Worm (Caenorhabditis elegans) whole organism, L2 larva: ENCODE measurements around the gene let-721.

Experiments
- F13H6.1 ChIP-seq: sonication (generic microtip); optimal IDR thresholded peaks from 2 replicates; lab custom pipeline; 2016; ENCODE audit warnings: missing genetic modification characterization, missing compliant biosample characterization
- R02D3.7 ChIP-seq: fragments of 150-350 bp; optimal IDR thresholded peaks from 2 replicates; lab custom pipeline; 2014; ENCODE audit warnings: missing biosample characterization, missing genetic modification characterization
- ZK546.5 ChIP-seq: sonication (generic microtip); optimal IDR thresholded peaks from 2 replicates; lab custom pipeline; 2017; ENCODE audit warnings: missing biosample characterization, missing genetic modification characterization
- alr-1 ChIP-seq: fragments of 150-350 bp; optimal IDR thresholded peaks from 2 replicates; lab custom pipeline; 2014; ENCODE audit warnings: missing biosample characterization, missing genetic modification characterization
- aly-2 ChIP-seq: fragments of 150-350 bp; optimal IDR thresholded peaks from 2 replicates; lab custom pipeline; 2014; ENCODE audit warnings: missing biosample characterization, missing genetic modification characterization
- ama-1 ChIP-seq: fragments of 150-350 bp; optimal IDR thresholded peaks from 2 replicates; lab custom pipeline; 2018; ENCODE audit warnings: inconsistent platforms
- blmp-1 ChIP-seq: sonication (generic microtip); optimal IDR thresholded peaks from 2 replicates; lab custom pipeline; 2017; ENCODE audit warnings: missing genetic modification characterization, mild to moderate bottlenecking, missing compliant biosample characterization, antibody characterized with exemption, moderate library complexity; ENCODE audit not compliant: insufficient read depth
- ceh-16 ChIP-seq: fragments of 150-350 bp; optimal IDR thresholded peaks from 2 replicates; lab custom pipeline; 2014; ENCODE audit warnings: missing biosample characterization, missing genetic modification characterization
- ceh-82 ChIP-seq: fragments of 150-350 bp; optimal IDR thresholded peaks from 2 replicates; lab custom pipeline; 2014; ENCODE audit warnings: missing biosample characterization, missing genetic modification characterization
- crh-2 ChIP-seq: sonication (generic microtip); optimal IDR thresholded peaks from 2 replicates; lab custom pipeline; 2017; ENCODE audit warnings: missing biosample characterization, missing genetic modification characterization
- egl-27 ChIP-seq: sonication (generic microtip); optimal IDR thresholded peaks from 3 replicates; lab custom pipeline; 2017; ENCODE audit warnings: missing biosample characterization, missing genetic modification reagents, missing genetic modification characterization
- fos-1 ChIP-seq: fragments of 150-350 bp; optimal IDR thresholded peaks from 2 replicates; lab custom pipeline; 2014; ENCODE audit warnings: missing biosample characterization, missing genetic modification characterization
- gmeb-1 ChIP-seq: fragments of 150-350 bp; optimal IDR thresholded peaks from 2 replicates; lab custom pipeline; 2014; ENCODE audit warnings: missing biosample characterization, missing genetic modification characterization
- lin-11 ChIP-seq: fragments of 150-350 bp; sonication (generic microtip); optimal IDR thresholded peaks from 2 replicates; lab custom pipeline; 2014; ENCODE audit warnings: missing biosample characterization, missing genetic modification characterization, inconsistent platforms, mixed read lengths
- lin-13 ChIP-seq: fragments of 150-350 bp; optimal IDR thresholded peaks from 2 replicates; lab custom pipeline; 2014; ENCODE audit warnings: missing biosample characterization, missing genetic modification reagents, missing genetic modification characterization
- lin-39 ChIP-seq: fragments of 150-350 bp; optimal IDR thresholded peaks from 2 replicates; lab custom pipeline; 2014; ENCODE audit warnings: missing biosample characterization, missing genetic modification reagents, missing genetic modification characterization
- lsy-2 ChIP-seq, 2 experiments: fragments of 150-350 bp in 1 of 2; sonication (generic microtip) in 1 of 2; optimal IDR thresholded peaks; 2 replicates each; lab custom pipeline; 2014 to 2017; ENCODE audit warnings: missing biosample characterization in 2 of 2, missing genetic modification characterization in 2 of 2
- mab-5 ChIP-seq: fragments of 150-350 bp; optimal IDR thresholded peaks from 2 replicates; lab custom pipeline; 2014; ENCODE audit warnings: missing biosample characterization, missing genetic modification characterization
- mbf-1 ChIP-seq: sonication (generic microtip); optimal IDR thresholded peaks from 2 replicates; lab custom pipeline; 2017; ENCODE audit warnings: missing biosample characterization, missing genetic modification characterization
- mdl-1 ChIP-seq, 2 experiments: fragments of 150-350 bp in 1 of 2; sonication (generic microtip) in 1 of 2; optimal IDR thresholded peaks; 2 replicates each; lab custom pipeline; 2017; ENCODE audit warnings: missing biosample characterization in 2 of 2, missing genetic modification characterization in 2 of 2
- nhr-10 ChIP-seq: sonication (generic microtip); optimal IDR thresholded peaks from 2 replicates; lab custom pipeline; 2017; ENCODE audit warnings: missing biosample characterization, missing genetic modification characterization
- nhr-12 ChIP-seq: fragments of 150-350 bp; optimal IDR thresholded peaks from 2 replicates; lab custom pipeline; 2014; ENCODE audit warnings: missing biosample characterization, missing genetic modification characterization
- nhr-129 ChIP-seq: fragments of 150-350 bp; optimal IDR thresholded peaks from 2 replicates; lab custom pipeline; 2014; ENCODE audit warnings: missing biosample characterization, missing genetic modification characterization
- nhr-21 ChIP-seq: fragments of 150-350 bp; optimal IDR thresholded peaks from 2 replicates; lab custom pipeline; 2014; ENCODE audit warnings: missing biosample characterization, missing genetic modification characterization
- nhr-23 ChIP-seq: fragments of 150-350 bp; optimal IDR thresholded peaks from 2 replicates; lab custom pipeline; 2014; ENCODE audit warnings: missing biosample characterization, missing genetic modification reagents, missing genetic modification characterization
- nhr-237 ChIP-seq: fragments of 150-350 bp; optimal IDR thresholded peaks from 2 replicates; lab custom pipeline; 2014; ENCODE audit warnings: missing biosample characterization, missing genetic modification characterization
- nhr-25 ChIP-seq: fragments of 150-350 bp; sonication (generic microtip); optimal IDR thresholded peaks from 3 replicates; lab custom pipeline; 2014; ENCODE audit warnings: missing biosample characterization, missing genetic modification characterization
- nhr-6 ChIP-seq: fragments of 150-350 bp; optimal IDR thresholded peaks from 2 replicates; lab custom pipeline; 2014; ENCODE audit warnings: missing biosample characterization, missing genetic modification characterization
- nhr-77 ChIP-seq: fragments of 150-350 bp; optimal IDR thresholded peaks from 2 replicates; lab custom pipeline; 2014; ENCODE audit warnings: missing biosample characterization, missing genetic modification characterization
- peb-1 ChIP-seq: fragments of 150-350 bp; optimal IDR thresholded peaks from 2 replicates; lab custom pipeline; 2014; ENCODE audit warnings: missing biosample characterization, missing genetic modification characterization
- sem-4 ChIP-seq: fragments of 150-350 bp; optimal IDR thresholded peaks from 2 replicates; lab custom pipeline; 2014; ENCODE audit warnings: missing biosample characterization, missing genetic modification reagents, missing genetic modification characterization
- skn-1 ChIP-seq: sonication (generic microtip); optimal IDR thresholded peaks from 2 replicates; lab custom pipeline; 2017; ENCODE audit warnings: missing biosample characterization, missing genetic modification characterization
- sma-3 ChIP-seq: sonication (generic microtip); optimal IDR thresholded peaks from 2 replicates; lab custom pipeline; 2016; ENCODE audit warnings: missing genetic modification reagents, missing genetic modification characterization, missing compliant biosample characterization
- sma-9 ChIP-seq, 2 experiments: fragments of 150-350 bp in 1 of 2; sonication (generic microtip) in 1 of 2; optimal IDR thresholded peaks; 2 replicates each; lab custom pipeline; 2014 to 2016; ENCODE audit warnings: missing genetic modification characterization in 2 of 2, mild to moderate bottlenecking in 1 of 2, missing biosample characterization in 1 of 2, missing compliant biosample characterization in 1 of 2, missing genetic modification reagents in 1 of 2, moderate library complexity in 1 of 2
- unc-39 ChIP-seq: fragments of 150-350 bp; optimal IDR thresholded peaks from 2 replicates; lab custom pipeline; 2014; ENCODE audit warnings: missing biosample characterization, missing genetic modification characterization
- unc-55 ChIP-seq: fragments of 150-350 bp; sonication (generic microtip); optimal IDR thresholded peaks from 3 replicates; lab custom pipeline; 2014; ENCODE audit warnings: missing biosample characterization, missing genetic modification reagents, missing genetic modification characterization
- zag-1 ChIP-seq: fragments of 150-350 bp; optimal IDR thresholded peaks from 2 replicates; lab custom pipeline; 2014; ENCODE audit warnings: missing biosample characterization, missing genetic modification characterization
- ztf-4 ChIP-seq: fragments of 150-350 bp; optimal IDR thresholded peaks from 2 replicates; lab custom pipeline; 2014; ENCODE audit warnings: missing biosample characterization, missing genetic modification characterization

let-721 gene

ce11 chrIII:6399424-6399823 lies 47.3 kb downstream of the let-721 start:
- TF ChIP-seq nhr-10 (no peak), nhr-77 (no peak), mbf-1 (no peak), R02D3.7 (tag; lab: Kevin White, UChicago) (no peak), egl-27 (no peak), nhr-23 (tag; lab: Kevin White, UChicago) (no peak), lin-13 (GFP tag; lab: Kevin White, UChicago) (no peak), nhr-12 (tag; lab: Kevin White, UChicago) (no peak), unc-55 (GFP tag; lab: Kevin White, UChicago) (no peak)
- TF ChIP-seq, all 48 proteins: peak for 0

- TF ChIP-seq nhr-23 (tag; lab: Kevin White, UChicago), result no peak
- peak; percentile 47 for TF ChIP-seq nhr-129 (tag; lab: Kevin White, UChicago)
- TF ChIP-seq sma-9 (GFP tag; optimal IDR thresholded peaks at IDR 0.05; lab: Kevin White, UChicago), result peak; percentile 53
- TF ChIP-seq sma-9 (tag; optimal IDR thresholded peaks at IDR 0.05; lab: Kevin White, UChicago), result no peak
- TF ChIP-seq lsy-2 (tag; optimal IDR thresholded peaks at IDR 0.05; lab: Kevin White, UChicago), result peak in 1 of 2 experiments; percentile 45
- no peak for TF ChIP-seq lin-39
- peak; percentile 15 for TF ChIP-seq F13H6.1 (tag; lab: Kevin White, UChicago)
Observed at ce11 chrIII:6398124-6398523, 48.6 kb downstream of the let-721 start.

- TF ChIP-seq mbf-1, result no peak
- no peak for TF ChIP-seq lin-39
- no peak for TF ChIP-seq alr-1 (tag; lab: Kevin White, UChicago)
- TF ChIP-seq nhr-10, result no peak
- no peak for TF ChIP-seq zag-1 (tag; lab: Kevin White, UChicago)
- TF ChIP-seq fos-1 (tag; lab: Kevin White, UChicago), result peak; percentile 59
- TF ChIP-seq ztf-4 (tag; lab: Kevin White, UChicago), result no peak
- no peak for TF ChIP-seq ceh-16
- TF ChIP-seq crh-2 (tag; lab: Kevin White, UChicago), result peak; percentile 12
- no peak for TF ChIP-seq nhr-77
- TF ChIP-seq lsy-2 (tag; optimal IDR thresholded peaks at IDR 0.05; lab: Kevin White, UChicago), result peak in 1 of 2 experiments; percentile 23
- peak; percentile 31 for TF ChIP-seq egl-27
- TF ChIP-seq skn-1 (tag; lab: Kevin White, UChicago), result no peak
- peak in 1 of 2 experiments; percentile 18 for TF ChIP-seq mdl-1 (tag; optimal IDR thresholded peaks at IDR 0.05; lab: Kevin White, UChicago)
- peak; percentile 34 for TF ChIP-seq blmp-1
- no peak for TF ChIP-seq lin-13 (GFP tag; lab: Kevin White, UChicago)
- peak; percentile 38 for TF ChIP-seq sma-3 (GFP tag; lab: Kevin White, UChicago)
- no peak for TF ChIP-seq F13H6.1 (tag; lab: Kevin White, UChicago)
- TF ChIP-seq nhr-129 (tag; lab: Kevin White, UChicago), result no peak
- no peak for TF ChIP-seq peb-1 (tag; lab: Kevin White, UChicago)
- no peak for TF ChIP-seq lin-11 (tag; lab: Kevin White, UChicago)
- no peak for TF ChIP-seq nhr-6 (tag; lab: Kevin White, UChicago)
- TF ChIP-seq nhr-21, result peak; percentile 68
- TF ChIP-seq gmeb-1 (tag; lab: Kevin White, UChicago), result peak; percentile 14
- TF ChIP-seq aly-2 (tag; lab: Kevin White, UChicago), result no peak
- TF ChIP-seq mab-5, result no peak
- TF ChIP-seq nhr-237 (tag; lab: Kevin White, UChicago), result no peak
- no peak for TF ChIP-seq ama-1 (lab: Kevin White, UChicago)
- no peak for TF ChIP-seq ZK546.5
- TF ChIP-seq unc-39 (tag; lab: Kevin White, UChicago), result no peak
- no peak for TF ChIP-seq ceh-82 (tag; lab: Kevin White, UChicago)
- TF ChIP-seq nhr-12 (tag; lab: Kevin White, UChicago), result no peak
- no peak for TF ChIP-seq sem-4 (tag; lab: Kevin White, UChicago)
- TF ChIP-seq nhr-25 (tag; lab: Kevin White, UChicago), result peak; percentile 73
- peak; percentile 95 for TF ChIP-seq sma-9 (GFP tag; optimal IDR thresholded peaks at IDR 0.05; lab: Kevin White, UChicago)
- no peak for TF ChIP-seq sma-9 (tag; optimal IDR thresholded peaks at IDR 0.05; lab: Kevin White, UChicago)
- no peak for TF ChIP-seq unc-55 (GFP tag; lab: Kevin White, UChicago)
Observed at ce11 chrIII:6396381-6396780, 50.3 kb downstream of the let-721 start.
